Worm (Caenorhabditis elegans): ENCODE measurements around the gene C32A9.1.

C32A9.1 gene

DNA sequence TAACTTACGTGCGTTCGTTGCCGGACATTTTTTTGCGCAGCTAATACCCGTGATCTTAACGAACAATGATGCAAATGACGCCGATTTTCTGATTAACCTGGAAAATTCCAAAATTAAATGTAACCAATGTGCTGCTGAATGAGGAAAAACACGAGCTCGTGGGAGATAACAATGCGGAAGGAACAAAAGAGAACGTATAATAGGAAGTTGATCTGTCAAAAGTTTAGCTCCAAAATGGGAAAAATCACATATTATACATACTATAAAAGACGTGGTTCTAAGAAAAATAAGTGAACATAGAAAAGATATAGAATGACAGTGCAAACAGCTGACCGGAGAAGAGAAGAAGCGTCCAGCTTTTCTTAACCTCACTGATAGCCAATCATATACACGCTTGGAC, 7.2 kb downstream of the C32A9.1 start, which contains the start of gene C14H10.2:
C14H10.2 (minus strand) TSS at position 101 of the 400 bp plus-strand sequence.
- no peak for TF ChIP-seq W03F9.2 (tag; optimal IDR thresholded peaks at IDR 0.05)
- TF ChIP-seq him-1 (tag; optimal IDR thresholded peaks at IDR 0.05), result no peak
- no peak for TF ChIP-seq dao-5 (tag; optimal IDR thresholded peaks at IDR 0.05)

DNA sequence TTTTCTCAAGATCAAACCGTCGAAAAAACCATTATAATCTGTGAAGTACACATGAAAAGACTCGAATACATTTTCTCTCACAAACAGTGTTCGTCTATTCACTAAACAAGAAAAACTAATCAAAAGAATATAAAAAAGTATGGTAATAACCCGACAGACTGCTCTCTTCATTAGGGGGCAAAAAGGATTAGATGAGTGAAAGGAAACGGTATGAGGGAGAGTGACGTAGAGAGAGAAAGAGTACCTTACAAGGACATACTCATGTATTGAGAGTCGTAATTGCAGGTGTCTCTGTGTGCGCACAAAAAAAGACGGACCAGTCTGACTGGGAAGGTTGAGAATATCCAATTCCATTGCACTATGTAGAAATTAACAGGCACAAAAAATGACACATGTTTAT, 10.2 kb downstream of the C32A9.1 start:
- TF ChIP-seq dao-5 (tag; optimal IDR thresholded peaks at IDR 0.05) (no peak), W03F9.2 (tag; optimal IDR thresholded peaks at IDR 0.05) (no peak), him-1 (tag; optimal IDR thresholded peaks at IDR 0.05) (no peak)

DNA sequence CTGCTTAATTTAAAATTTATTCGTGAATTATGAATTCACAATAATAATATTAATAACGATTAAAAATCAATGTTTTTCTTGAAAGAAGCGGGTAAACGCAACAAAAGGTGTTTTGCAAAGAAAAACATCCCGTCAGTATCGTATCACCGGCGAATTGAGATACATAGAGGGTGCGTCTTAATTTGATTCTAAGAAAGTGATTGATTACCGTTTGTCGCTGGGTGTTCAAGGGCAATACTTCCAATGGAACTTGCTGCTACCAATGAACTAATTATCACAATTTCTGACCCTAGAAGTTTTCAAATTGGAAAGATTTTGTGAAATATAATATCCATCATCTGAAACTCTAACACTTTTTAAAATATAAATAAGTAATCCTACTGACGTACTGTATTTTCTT, 14.3 kb downstream of the C32A9.1 start:
- no peak for TF ChIP-seq dao-5 (tag; optimal IDR thresholded peaks at IDR 0.05)
- no peak for TF ChIP-seq him-1 (tag; optimal IDR thresholded peaks at IDR 0.05)
- no peak for TF ChIP-seq W03F9.2 (tag; optimal IDR thresholded peaks at IDR 0.05)

DNA sequence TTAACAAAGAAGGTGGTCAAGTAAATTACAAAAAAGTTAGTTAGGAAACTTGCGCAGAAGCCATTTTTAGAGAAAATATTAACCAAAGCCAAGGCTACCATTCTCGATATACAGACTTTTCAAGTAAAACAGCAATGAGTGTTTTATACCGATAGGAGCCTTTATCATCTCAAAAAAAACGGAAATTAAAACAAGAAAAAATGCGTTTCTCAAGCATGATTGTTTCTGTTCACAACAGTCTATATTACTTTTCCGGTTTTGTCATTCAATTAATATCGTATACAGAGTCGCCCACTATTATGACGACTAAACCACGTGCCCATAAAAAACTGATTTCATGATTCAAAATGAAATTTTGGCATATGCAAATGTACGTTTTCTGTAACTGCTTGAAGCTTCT, 19.0 kb downstream of the C32A9.1 start, which contains the start of gene str-74:
str-74 (minus strand) TSS at position 101 of the 400 bp plus-strand sequence.
- TF ChIP-seq dao-5 (tag; optimal IDR thresholded peaks at IDR 0.05) (no peak), W03F9.2 (tag; optimal IDR thresholded peaks at IDR 0.05) (no peak), him-1 (tag; optimal IDR thresholded peaks at IDR 0.05) (no peak)

DNA sequence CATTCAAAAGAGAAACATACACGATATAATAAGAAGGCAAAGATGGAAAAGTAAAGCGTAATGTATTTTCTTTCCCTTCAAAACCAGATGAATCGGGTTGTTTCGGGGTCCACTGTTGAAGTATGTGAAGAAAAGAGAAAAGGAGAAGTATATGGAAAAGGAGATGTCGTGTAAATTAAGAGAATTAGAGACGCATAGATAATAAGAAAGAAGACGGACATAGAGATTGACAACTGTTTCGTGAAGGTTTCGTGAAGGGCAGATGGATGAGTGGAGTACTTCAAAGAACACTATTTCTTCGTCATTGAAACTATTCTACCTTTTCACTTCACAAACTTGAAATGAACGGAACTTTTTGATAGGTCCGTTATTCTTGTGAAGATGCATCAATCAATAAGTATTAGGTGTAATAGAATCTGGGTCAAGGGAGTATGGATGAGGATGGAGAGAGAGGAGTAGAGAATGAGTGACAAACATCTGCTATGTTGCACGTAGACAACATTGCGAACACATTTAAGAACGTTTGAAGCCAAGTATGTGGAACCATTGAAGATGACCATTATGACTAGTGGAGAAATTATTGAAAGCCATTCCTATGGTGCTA, 21.7 kb downstream of the C32A9.1 start:
- TF ChIP-seq dao-5 (tag; optimal IDR thresholded peaks at IDR 0.05), result no peak
- TF ChIP-seq him-1 (tag; optimal IDR thresholded peaks at IDR 0.05), result no peak
- TF ChIP-seq W03F9.2 (tag; optimal IDR thresholded peaks at IDR 0.05), result no peak

DNA sequence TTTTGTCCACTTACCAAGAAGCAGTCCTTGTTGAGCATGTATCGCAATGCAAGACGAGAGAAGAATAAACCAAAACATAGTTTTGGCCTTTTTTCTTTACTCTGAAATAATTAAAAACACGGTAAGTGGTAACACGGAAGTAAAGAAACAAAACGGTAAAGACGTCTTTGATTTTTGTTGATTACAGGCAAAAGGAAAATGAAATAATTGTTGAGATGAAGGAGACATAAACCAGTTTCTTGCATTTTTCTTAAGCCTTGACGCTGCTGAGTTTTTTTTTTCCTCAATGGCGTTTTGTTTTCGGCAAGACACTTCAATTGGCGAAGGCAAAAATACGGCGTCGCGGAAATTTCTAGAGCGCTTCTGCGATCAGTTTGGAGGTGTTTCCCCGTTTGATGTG, 23.1 kb downstream of the C32A9.1 start, which contains the start of gene zipt-13:
zipt-13 (minus strand) TSS at position 101 of the 400 bp plus-strand sequence.
- TF ChIP-seq W03F9.2 (tag; optimal IDR thresholded peaks at IDR 0.05) (no peak), dao-5 (tag; optimal IDR thresholded peaks at IDR 0.05) (no peak), him-1 (tag; optimal IDR thresholded peaks at IDR 0.05) (no peak)

DNA sequence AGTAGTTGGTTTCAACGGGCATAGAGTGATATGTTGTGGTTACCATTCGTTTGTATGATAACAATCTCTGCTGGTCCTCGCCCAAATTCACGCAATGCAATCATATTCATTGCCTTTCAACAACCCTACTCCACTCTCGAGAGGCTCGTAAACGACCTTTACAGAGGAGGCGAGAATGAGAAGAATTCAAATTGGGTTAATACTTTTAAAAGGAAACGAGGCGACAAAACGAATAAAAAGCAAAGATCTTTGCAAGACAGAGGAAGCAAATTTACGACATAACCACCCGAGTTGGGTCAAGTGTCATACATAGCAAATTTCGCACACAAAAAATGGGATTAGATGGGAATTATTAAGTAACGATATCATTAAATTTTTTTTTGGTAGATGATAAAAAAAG, 27.5 kb downstream of the C32A9.1 start:
- no peak for TF ChIP-seq dao-5 (tag; optimal IDR thresholded peaks at IDR 0.05)

DNA sequence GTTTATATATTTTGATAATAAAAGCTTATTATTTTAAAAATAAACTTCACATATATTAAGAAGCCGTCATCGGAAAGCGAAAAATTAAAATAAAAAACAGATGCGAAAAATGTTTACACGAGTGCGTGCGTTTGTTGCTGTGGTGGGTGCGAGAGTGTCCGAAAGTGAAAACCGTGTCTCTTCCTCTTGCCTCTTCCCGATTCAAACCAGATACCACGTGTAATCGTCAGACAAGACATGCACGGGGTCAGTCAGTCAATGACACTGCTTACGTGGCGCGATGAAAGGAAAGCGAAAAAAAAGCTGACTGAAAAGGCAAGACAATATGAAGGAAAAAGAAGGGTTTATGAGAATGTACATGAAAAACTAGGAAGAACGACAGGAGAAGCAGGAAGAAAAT, 29.1 kb downstream of the C32A9.1 start:
- TF ChIP-seq him-1 (tag; optimal IDR thresholded peaks at IDR 0.05) (no peak), dao-5 (tag; optimal IDR thresholded peaks at IDR 0.05) (no peak), W03F9.2 (tag; optimal IDR thresholded peaks at IDR 0.05) (no peak)

DNA sequence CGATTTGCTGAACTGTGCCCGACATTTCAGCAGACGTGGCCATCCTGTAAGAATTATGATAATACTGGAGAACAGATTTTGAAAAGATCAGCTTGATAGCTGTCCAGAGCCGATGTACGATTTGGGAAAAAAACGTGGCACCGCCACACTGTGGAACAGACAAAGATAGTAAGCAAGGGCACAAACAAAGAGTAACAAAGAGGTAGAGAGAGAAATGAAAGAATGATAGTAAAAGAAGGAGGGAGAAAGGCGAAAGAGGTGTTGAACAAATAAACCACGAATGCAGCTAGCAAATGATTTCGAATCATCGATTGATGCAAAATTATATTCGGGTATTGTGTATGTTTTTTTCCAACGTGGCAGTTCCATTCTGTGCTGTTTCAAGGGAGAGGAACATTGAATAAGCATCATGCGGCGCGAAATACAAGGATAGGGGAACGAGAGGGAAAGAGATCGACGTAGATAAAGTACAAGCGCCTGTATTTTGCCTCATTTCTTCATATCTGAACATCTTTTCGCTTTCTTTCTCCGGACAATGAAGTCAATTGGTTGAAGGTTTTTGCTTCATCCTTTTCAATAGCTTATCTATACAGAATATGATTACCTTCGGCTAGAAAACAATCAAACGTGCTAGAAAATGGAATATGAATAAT, 31.7 kb downstream of the C32A9.1 start, which contains the start of gene C14H10.3:
C14H10.3 (minus strand) TSS at position 44 of the 653 bp plus-strand sequence.
- TF ChIP-seq him-1 (tag; optimal IDR thresholded peaks at IDR 0.05), result no peak
- TF ChIP-seq dao-5 (tag; optimal IDR thresholded peaks at IDR 0.05), result no peak
- TF ChIP-seq W03F9.2 (tag; optimal IDR thresholded peaks at IDR 0.05), result no peak

DNA sequence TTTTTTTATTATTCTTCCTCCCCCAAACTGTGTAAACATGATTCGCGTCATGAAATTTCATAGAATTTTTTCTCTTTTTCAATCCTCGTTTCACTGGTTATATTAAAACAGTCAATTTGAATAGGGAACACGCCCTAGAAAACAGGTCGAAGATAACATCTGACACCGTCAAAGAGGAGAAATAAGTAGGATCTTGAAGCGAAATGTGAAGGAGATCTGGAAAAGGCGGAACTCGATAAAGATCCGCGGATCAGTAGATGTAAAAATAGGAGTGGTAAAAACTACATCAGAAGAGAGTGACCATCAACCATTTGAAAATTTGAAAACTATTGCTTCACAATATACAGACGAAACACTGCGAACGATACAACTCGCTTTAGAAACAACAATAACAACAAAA, 32.7 kb downstream of the C32A9.1 start:
- TF ChIP-seq dao-5 (tag; optimal IDR thresholded peaks at IDR 0.05), result no peak
- TF ChIP-seq W03F9.2 (tag; optimal IDR thresholded peaks at IDR 0.05), result no peak
- TF ChIP-seq him-1 (tag; optimal IDR thresholded peaks at IDR 0.05), result no peak

DNA sequence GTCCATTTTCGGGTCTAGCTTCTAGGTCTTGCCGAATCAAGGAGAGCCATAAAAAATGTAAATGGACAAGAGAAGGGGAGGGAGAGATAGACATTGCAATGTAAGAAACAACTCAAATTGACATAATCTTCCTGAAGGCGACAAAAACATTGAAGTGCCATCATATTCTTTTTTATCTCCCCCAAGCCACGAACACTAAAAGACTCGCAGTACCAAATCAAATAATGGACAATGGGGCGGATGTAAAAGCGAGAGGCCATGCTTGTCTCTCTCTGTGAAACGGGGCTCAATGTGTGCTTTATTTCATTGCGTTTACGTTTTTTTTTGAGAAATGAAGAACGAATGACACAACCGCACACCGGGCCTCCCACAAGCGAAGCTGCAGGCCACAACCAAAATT, 34.1 kb downstream of the C32A9.1 start:
- no peak for TF ChIP-seq W03F9.2 (tag; optimal IDR thresholded peaks at IDR 0.05)
- no peak for TF ChIP-seq dao-5 (tag; optimal IDR thresholded peaks at IDR 0.05)
- TF ChIP-seq him-1 (tag; optimal IDR thresholded peaks at IDR 0.05), result no peak

DNA sequence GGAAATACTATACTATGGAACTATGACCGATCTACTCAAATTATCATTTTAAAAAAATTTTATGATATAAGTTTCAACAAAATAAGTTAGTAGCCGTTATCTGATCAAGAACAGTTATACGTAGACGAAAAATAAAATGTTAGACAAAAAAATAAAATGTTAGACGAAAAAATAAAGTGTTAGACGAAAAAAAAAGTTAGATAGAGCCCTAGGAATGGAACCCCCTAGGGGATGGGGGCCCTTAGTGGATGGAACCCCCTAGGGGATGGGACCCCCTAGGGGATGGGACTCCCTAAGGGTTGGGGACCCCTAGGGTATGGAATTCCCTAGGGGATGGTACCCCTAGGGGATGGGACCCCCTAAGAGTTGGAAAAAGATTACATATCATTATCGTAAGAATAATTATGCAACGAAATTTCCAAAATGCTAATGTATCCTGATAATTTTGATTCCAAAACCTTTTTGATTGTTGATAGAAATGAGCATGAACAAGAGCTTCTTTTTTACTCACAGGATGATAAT, 40.7 kb downstream of the C32A9.1 start:
- TF ChIP-seq W03F9.2 (tag; optimal IDR thresholded peaks at IDR 0.05) (no peak), dao-5 (tag; optimal IDR thresholded peaks at IDR 0.05) (no peak), him-1 (tag; optimal IDR thresholded peaks at IDR 0.05) (no peak)

DNA sequence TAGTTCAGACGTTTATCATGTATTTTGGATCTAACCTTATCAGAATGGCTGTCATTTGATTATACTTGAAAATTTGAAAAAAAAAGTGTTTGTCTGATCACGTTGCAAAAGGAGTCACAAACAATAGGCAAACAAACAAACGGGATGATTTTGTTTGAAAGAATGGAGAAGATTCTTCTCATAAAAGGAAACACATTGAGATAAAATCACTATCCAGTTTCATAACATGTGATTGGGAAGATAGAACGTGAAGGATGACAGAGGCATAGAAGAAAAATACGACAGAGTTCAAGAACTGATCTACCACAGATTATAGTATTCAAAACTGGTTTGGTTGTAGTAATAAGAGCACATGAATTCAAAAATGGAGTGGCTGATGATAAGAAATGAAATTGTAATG, 41.2 kb downstream of the C32A9.1 start, which contains the start of gene F44A6.5:
F44A6.5 (minus strand) TSS at position 151 of the 400 bp plus-strand sequence.
- TF ChIP-seq dao-5 (tag; optimal IDR thresholded peaks at IDR 0.05) (no peak), W03F9.2 (tag; optimal IDR thresholded peaks at IDR 0.05) (no peak), him-1 (tag; optimal IDR thresholded peaks at IDR 0.05) (no peak)

DNA sequence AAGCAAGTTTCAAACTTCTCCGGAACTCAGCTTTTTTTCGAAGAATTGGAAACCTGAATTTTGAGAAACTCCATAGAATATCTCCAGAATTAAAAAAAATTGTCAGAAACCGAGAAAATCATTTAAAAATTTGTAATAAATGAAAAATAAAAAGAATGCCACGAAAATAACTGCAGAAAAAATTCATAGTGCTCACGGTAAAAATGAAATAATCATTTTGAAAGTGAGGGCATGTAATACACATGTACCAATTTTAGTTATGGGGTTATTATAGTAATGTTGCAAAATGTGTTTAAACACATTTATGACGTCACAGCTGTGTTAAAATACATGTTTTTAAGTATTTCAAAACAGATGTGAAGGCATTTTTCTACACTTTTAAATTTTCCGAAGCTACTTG, 43.1 kb downstream of the C32A9.1 start:
- TF ChIP-seq dao-5 (tag; optimal IDR thresholded peaks at IDR 0.05), result no peak
- no peak for TF ChIP-seq him-1 (tag; optimal IDR thresholded peaks at IDR 0.05)
- no peak for TF ChIP-seq W03F9.2 (tag; optimal IDR thresholded peaks at IDR 0.05)
